Fruit fly (Drosophila melanogaster) whole organism, embryonic: ENCODE data around the gene CG13067.

Experiments used
- Ada2b ChIP-seq: fragments of 200-800 bp; sonication (Bioruptor generic); IDR thresholded peaks from 2 replicates; pipeline ENCODE4 v1.3.6; 2022; ENCODE audit warnings: missing biosample characterization, missing genetic modification characterization
- Atf6 ChIP-seq: fragments of 200-800 bp; sonication (Bioruptor generic); IDR thresholded peaks from 2 replicates; pipeline ENCODE4 v1.3.6; 2022; ENCODE audit warnings: missing biosample characterization, missing genetic modification characterization
- Bdp1 ChIP-seq: fragments of 200-800 bp; sonication (Bioruptor generic); optimal IDR thresholded peaks from 3 replicates; lab custom pipeline; 2016; ENCODE audit warnings: missing biosample characterization, missing genetic modification characterization
- CG11696 ChIP-seq: fragments of 200-800 bp; sonication (Bioruptor generic); IDR thresholded peaks from 2 replicates; pipeline ENCODE4 v1.3.6; 2022; ENCODE audit warnings: missing biosample characterization, missing genetic modification characterization
- CG1529 ChIP-seq: fragments of 200-800 bp; sonication (Bioruptor generic); optimal IDR thresholded peaks from 3 replicates; lab custom pipeline; 2018; ENCODE audit warnings: missing biosample characterization, missing genetic modification characterization
- CG16813 ChIP-seq: fragments of 200-800 bp; sonication (Bioruptor generic); IDR thresholded peaks from 3 replicates; pipeline ENCODE4 v1.3.6; 2022; ENCODE audit warnings: missing biosample characterization, missing genetic modification characterization; ENCODE audit not compliant: partially characterized antibody
- CG17912 ChIP-seq: fragments of 200-800 bp; sonication (Bioruptor generic); optimal IDR thresholded peaks from 2 replicates; lab custom pipeline; 2018; ENCODE audit warnings: missing biosample characterization, mild to moderate bottlenecking, missing genetic modification characterization
- CG1792 ChIP-seq: fragments of 200-800 bp; sonication (Bioruptor generic); optimal IDR thresholded peaks from 2 replicates; lab custom pipeline; 2016; ENCODE audit warnings: missing biosample characterization, missing genetic modification characterization
- CG3847 ChIP-seq: fragments of 200-800 bp; sonication (Bioruptor generic); IDR thresholded peaks from 2 replicates; pipeline ENCODE4 v1.3.6; 2022; ENCODE audit warnings: missing biosample characterization, missing genetic modification characterization
- CG4282 ChIP-seq: fragments of 200-800 bp; sonication (Bioruptor generic); optimal IDR thresholded peaks from 2 replicates; lab custom pipeline; 2016; ENCODE audit warnings: missing biosample characterization, missing genetic modification characterization
- CG4360 ChIP-seq: fragments of 200-800 bp; sonication (Bioruptor generic); IDR thresholded peaks from 2 replicates; pipeline ENCODE4 v1.3.6; 2022; ENCODE audit warnings: missing biosample characterization, missing genetic modification characterization
- CG4707 ChIP-seq: fragments of 200-800 bp; sonication (Bioruptor generic); optimal IDR thresholded peaks from 2 replicates; lab custom pipeline; 2018; ENCODE audit warnings: missing biosample characterization, mild to moderate bottlenecking, missing genetic modification characterization, moderate library complexity
- CG6254 ChIP-seq: fragments of 200-800 bp; sonication (Bioruptor generic); optimal IDR thresholded peaks from 3 replicates; lab custom pipeline; 2017; ENCODE audit warnings: mild to moderate bottlenecking, missing biosample characterization, missing genetic modification reagents, missing genetic modification characterization
- CG6689 ChIP-seq: fragments of 200-800 bp; sonication (Bioruptor generic); IDR thresholded peaks from 2 replicates; pipeline ENCODE4 v1.3.6; 2022; ENCODE audit warnings: missing biosample characterization, missing genetic modification characterization
- CG6765 ChIP-seq: fragments of 200-800 bp; sonication (Bioruptor generic); optimal IDR thresholded peaks from 3 replicates; lab custom pipeline; 2017; ENCODE audit warnings: missing biosample characterization, mild to moderate bottlenecking, missing genetic modification characterization
- CG9609 ChIP-seq: fragments of 200-800 bp; sonication (Bioruptor generic); optimal IDR thresholded peaks from 3 replicates; lab custom pipeline; 2016; ENCODE audit warnings: missing biosample characterization, missing genetic modification characterization
- CG9727 ChIP-seq: fragments of 200-800 bp; sonication (Bioruptor generic); optimal IDR thresholded peaks from 3 replicates; lab custom pipeline; 2017; ENCODE audit warnings: missing biosample characterization, mild to moderate bottlenecking, missing genetic modification characterization
- CG9932 ChIP-seq: fragments of 200-800 bp; sonication (Bioruptor generic); IDR thresholded peaks from 2 replicates; pipeline ENCODE4 v1.3.6; 2022; ENCODE audit warnings: missing biosample characterization, missing genetic modification characterization
- Fer3 ChIP-seq: fragments of 200-800 bp; sonication (Bioruptor generic); optimal IDR thresholded peaks from 2 replicates; lab custom pipeline; 2018; ENCODE audit warnings: missing biosample characterization, mild to moderate bottlenecking, missing genetic modification characterization, moderate library complexity
- GATAe ChIP-seq: fragments of 200-800 bp; sonication (Bioruptor generic); conservative IDR thresholded peaks from 2 replicates; pipeline ENCODE4 v1.3.6; 2022; ENCODE audit warnings: missing biosample characterization, missing genetic modification characterization
- Gsc ChIP-seq: fragments of 200-800 bp; sonication (Bioruptor generic); IDR thresholded peaks from 2 replicates; pipeline ENCODE4 v1.3.6; 2022; ENCODE audit warnings: missing biosample characterization, missing genetic modification characterization
- Hr51 ChIP-seq, 2 experiments: fragments of 200-800 bp; sonication (Bioruptor generic); optimal IDR thresholded peaks; 2 replicates in 1 of 2; 3 replicates in 1 of 2; lab custom pipeline; 2016 to 2018; ENCODE audit warnings: missing biosample characterization in 2 of 2, missing genetic modification characterization in 2 of 2, mild to moderate bottlenecking in 1 of 2, moderate library complexity in 1 of 2
- Nf-YB ChIP-seq: fragments of 200-800 bp; sonication (Bioruptor generic); optimal IDR thresholded peaks from 3 replicates; lab custom pipeline; 2019; ENCODE audit warnings: missing biosample characterization, mild to moderate bottlenecking, missing genetic modification characterization, moderate library complexity
- Ravus ChIP-seq: fragments of 200-800 bp; sonication (Bioruptor generic); IDR thresholded peaks from 2 replicates; pipeline ENCODE4 v1.3.6; 2022; ENCODE audit warnings: missing biosample characterization, missing genetic modification characterization
- Trl ChIP-seq, 3 experiments: fragments of >200 bp in 2 of 3; fragments of 200-800 bp in 1 of 3; sonication (Bioruptor generic) in 1 of 3; optimal IDR thresholded peaks; 2 replicates in 1 of 3; 3 replicates in 2 of 3; lab custom pipeline; 2016 to 2017; ENCODE audit warnings: missing biosample characterization in 1 of 3, missing genetic modification characterization in 1 of 3
- ab ChIP-seq: fragments of 200-800 bp; sonication (Bioruptor generic); optimal IDR thresholded peaks from 2 replicates; lab custom pipeline; 2016; ENCODE audit warnings: missing biosample characterization, missing genetic modification characterization
- bbx ChIP-seq: fragments of 200-800 bp; sonication (Bioruptor generic); IDR thresholded peaks from 2 replicates; pipeline ENCODE4 v1.3.6; 2022; ENCODE audit warnings: missing biosample characterization, missing genetic modification characterization; ENCODE audit not compliant: partially characterized antibody
- cad ChIP-seq: fragments of >200 bp; optimal IDR thresholded peaks from 2 replicates; lab custom pipeline; 2017; ENCODE audit warnings: missing biosample characterization, missing genetic modification characterization
- ci ChIP-seq: fragments of 200-800 bp; sonication (Bioruptor generic); IDR thresholded peaks from 3 replicates; pipeline ENCODE4 v1.3.6; 2022; ENCODE audit warnings: missing biosample characterization, missing genetic modification characterization
- crol ChIP-seq: fragments of 200-800 bp; sonication (Bioruptor generic); IDR thresholded peaks from 2 replicates; pipeline ENCODE4 v1.3.6; 2022; ENCODE audit warnings: missing biosample characterization, missing genetic modification characterization
- crp ChIP-seq, 2 experiments: fragments of 200-800 bp; sonication (Bioruptor generic); optimal IDR thresholded peaks; 2 replicates in 1 of 2; 3 replicates in 1 of 2; lab custom pipeline; 2017; ENCODE audit warnings: missing biosample characterization in 2 of 2, missing genetic modification characterization in 2 of 2, mild to moderate bottlenecking in 1 of 2, moderate library complexity in 1 of 2
- dan ChIP-seq: fragments of 200-800 bp; sonication (Bioruptor generic); IDR thresholded peaks from 2 replicates; pipeline ENCODE4 v1.3.6; 2022; ENCODE audit warnings: missing biosample characterization, missing genetic modification characterization
- ewg ChIP-seq: fragments of 200-800 bp; sonication (Bioruptor generic); optimal IDR thresholded peaks from 3 replicates; lab custom pipeline; 2017; ENCODE audit warnings: mild to moderate bottlenecking, missing biosample characterization, missing genetic modification reagents, missing genetic modification characterization
- exex ChIP-seq: fragments of 200-800 bp; sonication (Bioruptor generic); optimal IDR thresholded peaks from 4 replicates; lab custom pipeline; 2018; ENCODE audit warnings: missing biosample characterization, mild to moderate bottlenecking, missing genetic modification characterization, moderate library complexity
- fd64A ChIP-seq: fragments of 200-800 bp; sonication (Bioruptor generic); optimal IDR thresholded peaks from 3 replicates; lab custom pipeline; 2018; ENCODE audit warnings: missing biosample characterization, mild to moderate bottlenecking, missing genetic modification characterization
- fru ChIP-seq: fragments of >200 bp; optimal IDR thresholded peaks from 2 replicates; lab custom pipeline; 2017
- gce ChIP-seq: fragments of 200-800 bp; sonication (Bioruptor generic); IDR thresholded peaks from 3 replicates; pipeline ENCODE4 v1.3.6; 2022; ENCODE audit warnings: missing biosample characterization, missing genetic modification characterization
- gcm ChIP-seq: fragments of 200-800 bp; sonication (Bioruptor generic); optimal IDR thresholded peaks from 2 replicates; lab custom pipeline; 2019; ENCODE audit warnings: missing biosample characterization, mild to moderate bottlenecking, missing genetic modification characterization, moderate library complexity
- gsb ChIP-seq: fragments of 200-800 bp; sonication (Bioruptor generic); IDR thresholded peaks from 2 replicates; pipeline ENCODE4 v1.3.6; 2022; ENCODE audit warnings: missing biosample characterization, missing genetic modification characterization
- lab ChIP-seq: fragments of 200-800 bp; sonication (Bioruptor generic); optimal IDR thresholded peaks from 3 replicates; lab custom pipeline; 2017; ENCODE audit warnings: missing biosample characterization, missing genetic modification characterization, mild to moderate bottlenecking, moderate library complexity, missing genetic modification reagents
- mam ChIP-seq: fragments of 200-800 bp; sonication (Bioruptor generic); optimal IDR thresholded peaks from 3 replicates; lab custom pipeline; 2016; ENCODE audit warnings: missing biosample characterization, missing genetic modification characterization
- nau ChIP-seq: fragments of 200-800 bp; sonication (Bioruptor generic); optimal IDR thresholded peaks from 3 replicates; lab custom pipeline; 2017; ENCODE audit warnings: missing biosample characterization, mild to moderate bottlenecking, missing genetic modification characterization, missing genetic modification reagents
- pb ChIP-seq: fragments of 200-800 bp; sonication (Bioruptor generic); optimal IDR thresholded peaks from 3 replicates; lab custom pipeline; 2016; ENCODE audit warnings: missing biosample characterization, missing genetic modification characterization
- psq ChIP-seq: fragments of 200-800 bp; sonication (Bioruptor generic); optimal IDR thresholded peaks from 2 replicates; lab custom pipeline; 2017; ENCODE audit warnings: missing biosample characterization, missing genetic modification characterization
- ro ChIP-seq: fragments of 200-800 bp; sonication (Bioruptor generic); IDR thresholded peaks from 2 replicates; pipeline ENCODE4 v1.3.6; 2022; ENCODE audit warnings: missing biosample characterization, missing genetic modification characterization
- shn ChIP-seq: fragments of 200-800 bp; sonication (Bioruptor generic); optimal IDR thresholded peaks from 3 replicates; lab custom pipeline; 2016; ENCODE audit warnings: missing biosample characterization, missing genetic modification characterization
- slp2 ChIP-seq: fragments of 200-800 bp; sonication (Bioruptor generic); optimal IDR thresholded peaks from 2 replicates; lab custom pipeline; 2016; ENCODE audit warnings: missing biosample characterization, missing genetic modification characterization
- stc ChIP-seq: fragments of 200-800 bp; sonication (Bioruptor generic); IDR thresholded peaks from 2 replicates; pipeline ENCODE4 v1.3.6; 2022; ENCODE audit warnings: missing biosample characterization, missing genetic modification characterization
- tna ChIP-seq: fragments of 200-800 bp; sonication (Bioruptor generic); IDR thresholded peaks from 2 replicates; pipeline ENCODE4 v1.3.6; 2022; ENCODE audit warnings: missing biosample characterization, missing genetic modification characterization; ENCODE audit not compliant: partially characterized antibody
- trh ChIP-seq: fragments of 200-800 bp; sonication (Bioruptor generic); optimal IDR thresholded peaks from 2 replicates; lab custom pipeline; 2016; ENCODE audit warnings: missing biosample characterization, missing genetic modification characterization
- z ChIP-seq: fragments of 200-800 bp; sonication (Bioruptor generic); IDR thresholded peaks from 3 replicates; pipeline ENCODE4 v1.3.6; 2022; ENCODE audit warnings: missing biosample characterization, missing genetic modification characterization

The CG13067 gene

dm6 chr3L:16228659-16229205, 42.4 kb upstream of the CG13067 start, which contains the start of gene Tmx3 (continued):
- no peak for TF ChIP-seq tna (GFP tag; lab: Robert Waterston, UW)
- TF ChIP-seq shn (GFP tag; lab: Kevin White, UChicago) = peak; percentile 17
- no peak for TF ChIP-seq cad (GFP tag; lab: Kevin White, UChicago)
- peak; percentile 93 for TF ChIP-seq ci (GFP tag; lab: Robert Waterston, UW)
- peak; percentile 77 for TF ChIP-seq trh (GFP tag; lab: Kevin White, UChicago)
- TF ChIP-seq Gsc (GFP tag; lab: Robert Waterston, UW) = no peak
- TF ChIP-seq lab (GFP tag; lab: Kevin White, UChicago) = peak; percentile 87
- peak; percentile 58 for TF ChIP-seq psq (GFP tag; lab: Kevin White, UChicago)
- TF ChIP-seq Bdp1 = no peak
- TF ChIP-seq ewg (GFP tag; lab: Kevin White, UChicago) = peak; percentile 70
- TF ChIP-seq gsb (GFP tag; lab: Robert Waterston, UW) = no peak
- TF ChIP-seq Hr51 (GFP tag; optimal IDR thresholded peaks at IDR 0.05; lab: Kevin White, UChicago) = peak; percentile 74 to 89
- no peak for TF ChIP-seq pb (GFP tag; lab: Kevin White, UChicago)
- TF ChIP-seq z (GFP tag; lab: Robert Waterston, UW) = no peak
- TF ChIP-seq gce = peak; percentile 76; the same call in 2 of the 3 replicates
- TF ChIP-seq CG6254 = peak; percentile 28
- peak; percentile 83 for TF ChIP-seq Fer3 (tag; lab: Kevin White, UChicago)
- TF ChIP-seq slp2 = peak; percentile 32
- no peak for TF ChIP-seq fru (lab: Kevin White, UChicago)
- peak; percentile 62 for TF ChIP-seq CG9609 (GFP tag; lab: Kevin White, UChicago)
- TF ChIP-seq CG6689 = peak; percentile 90
- peak; percentile 92 for TF ChIP-seq stc (GFP tag; lab: Robert Waterston, UW)
- TF ChIP-seq exex (tag; lab: Kevin White, UChicago) = no peak
- no peak for TF ChIP-seq Nf-YB (GFP tag; lab: Kevin White, UChicago)
- TF ChIP-seq CG1792 = peak; percentile 12
- peak; percentile 89 for TF ChIP-seq Atf6 (GFP tag; lab: Robert Waterston, UW)
- TF ChIP-seq CG9932 (GFP tag; lab: Robert Waterston, UW) = peak; percentile 96
- TF ChIP-seq CG4360 (GFP tag; lab: Robert Waterston, UW) = peak; percentile 68
- TF ChIP-seq Ada2b (GFP tag; lab: Robert Waterston, UW) = peak; percentile 68
- peak; percentile 39 for TF ChIP-seq nau
- peak; percentile 67 for TF ChIP-seq gcm (GFP tag; lab: Kevin White, UChicago)
- TF ChIP-seq CG11696 (GFP tag; lab: Robert Waterston, UW) = no peak
- peak; percentile 70 for TF ChIP-seq Ravus (GFP tag; lab: Robert Waterston, UW)
- TF ChIP-seq fd64A (GFP tag; lab: Kevin White, UChicago) = no peak
- TF ChIP-seq CG6765 = peak; percentile 58
- TF ChIP-seq CG4707 (GFP tag; lab: Kevin White, UChicago) = no peak
- TF ChIP-seq mam (GFP tag; lab: Kevin White, UChicago) = peak; percentile 81
- no peak for TF ChIP-seq CG17912 (GFP tag; lab: Kevin White, UChicago)
- TF ChIP-seq CG9727 (GFP tag; lab: Kevin White, UChicago) = peak; percentile 82
- no peak for TF ChIP-seq bbx (GFP tag; lab: Robert Waterston, UW)
- TF ChIP-seq ro (GFP tag; lab: Robert Waterston, UW) = peak; percentile 85
- peak; percentile 94 for TF ChIP-seq CG3847 (GFP tag; lab: Robert Waterston, UW)
- TF ChIP-seq CG16813 = no peak
- TF ChIP-seq crp (GFP tag; optimal IDR thresholded peaks at IDR 0.05; lab: Kevin White, UChicago) = peak in 1 of 2 experiments; percentile 61
- no peak for TF ChIP-seq ab (GFP tag; lab: Kevin White, UChicago)
- TF ChIP-seq CG4282 = peak; percentile 3
- peak; percentile 21 for TF ChIP-seq CG1529 (GFP tag; lab: Kevin White, UChicago)
- TF ChIP-seq GATAe (GFP tag; lab: Robert Waterston, UW) = peak; percentile 42
- TF ChIP-seq Trl (optimal IDR thresholded peaks at IDR 0.05; lab: Kevin White, UChicago) = no peak
- TF ChIP-seq Trl (GFP tag; optimal IDR thresholded peaks at IDR 0.05; lab: Kevin White, UChicago) = peak; percentile 52
- TF ChIP-seq crol (GFP tag; lab: Robert Waterston, UW) = 0 out of 2 replicates have a peak, but pooled peaks have one; percentile 20
- TF ChIP-seq dan = no peak
